Worm (Caenorhabditis elegans) whole organism, early embryonic: ENCODE results near the gene fem-1.

Source experiments
- ama-1 ChIP-seq: fragments of 150-350 bp; optimal IDR thresholded peaks from 2 replicates; lab custom pipeline; 2014
- ceh-13 ChIP-seq: fragments of 200-800 bp; sonication (Bioruptor generic); optimal IDR thresholded peaks from 2 replicates; lab custom pipeline; 2018; ENCODE audit warnings: mild to moderate bottlenecking, missing genetic modification characterization, missing compliant biosample characterization

ce11 chrIV:5502610-5503009 lies 35.2 kb downstream of the fem-1 start:
- TF ChIP-seq ceh-13 (GFP tag; lab: Kevin White, UChicago), result no peak
- TF ChIP-seq ama-1 (lab: Kevin White, UChicago), result no peak
